Worm (Caenorhabditis elegans): ENCODE results near the gene dohh-1.

dohh-1 gene

DNA sequence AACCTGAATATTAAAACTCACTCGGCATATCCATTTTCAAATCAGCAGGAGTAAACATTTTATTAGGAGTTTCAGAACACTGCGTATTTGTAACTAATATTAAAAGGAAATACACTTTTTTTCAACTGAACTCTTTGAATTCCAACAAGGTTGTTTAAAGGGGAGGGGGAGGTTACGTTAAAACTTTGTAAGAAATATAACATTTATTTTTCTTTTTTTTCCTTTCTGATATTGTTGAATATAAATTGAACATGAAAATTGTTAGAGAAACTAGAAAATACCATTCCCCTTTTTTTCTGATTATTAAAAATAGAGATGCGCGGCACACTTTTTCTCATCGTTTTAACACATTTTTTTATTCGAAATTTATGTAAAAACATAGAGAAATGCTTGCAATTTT lies 18.3 kb downstream of the dohh-1 start, which contains the start of gene C14A4.8:
TSS of gene C14A4.8 (minus strand) at position 101 of the 400 bp plus-strand sequence.
- no peak for TF ChIP-seq unc-62 (GFP tag; optimal IDR thresholded peaks at IDR 0.05)

DNA sequence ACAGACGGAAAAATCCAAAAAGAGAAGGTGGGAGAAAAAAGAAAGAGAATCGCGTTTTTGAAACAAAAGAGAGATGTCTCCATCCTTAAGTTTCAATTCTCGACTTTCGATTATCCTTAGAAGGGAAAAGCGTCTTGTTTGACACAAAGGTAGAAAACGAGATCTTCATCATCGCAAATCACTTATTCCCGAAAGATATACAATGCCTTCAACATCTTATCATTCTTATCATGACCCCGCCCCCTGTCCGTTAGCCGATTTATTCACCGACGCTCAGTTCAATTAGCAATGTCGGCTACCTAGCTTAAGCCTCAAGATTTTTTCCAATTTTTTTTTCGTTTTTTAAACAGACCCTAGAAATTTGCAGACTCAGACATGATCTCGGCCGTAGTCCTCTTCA lies 19.2 kb downstream of the dohh-1 start, which contains the start of gene C14A4.9:
TSS of gene C14A4.9 (plus strand) at position 368 of the 400 bp plus-strand sequence.
- no peak for TF ChIP-seq unc-62 (GFP tag; optimal IDR thresholded peaks at IDR 0.05)

DNA sequence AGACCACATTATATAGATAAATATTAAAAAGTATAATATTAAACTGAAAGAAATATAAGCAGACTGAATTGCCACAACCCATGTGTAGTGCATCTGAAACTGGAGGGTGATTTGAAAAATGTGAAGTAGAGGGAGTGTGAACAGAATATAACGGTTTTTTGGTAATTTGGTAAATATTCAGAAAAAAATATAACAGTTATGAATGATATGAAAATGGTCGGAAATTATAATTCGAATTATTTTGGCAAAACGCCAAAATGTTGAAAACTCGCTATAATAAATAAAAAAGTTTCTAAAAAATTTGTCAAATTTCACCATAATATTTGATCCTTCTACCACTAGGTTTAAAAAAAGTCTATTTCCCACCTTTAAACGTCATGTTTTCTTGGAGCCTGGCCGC lies 22.4 kb downstream of the dohh-1 start, which contains the start of gene srv-2:
TSS of gene srv-2 (minus strand) at position 101 of the 400 bp plus-strand sequence.
- no peak for TF ChIP-seq unc-62 (GFP tag; optimal IDR thresholded peaks at IDR 0.05)

ce11 chrII:10603560-10603959 lies 23.8 kb downstream of the dohh-1 start:
- no peak for TF ChIP-seq unc-62 (GFP tag; optimal IDR thresholded peaks at IDR 0.05)

ce11 chrII:10605512-10605911 lies 25.8 kb downstream of the dohh-1 start, which contains the start of gene taf-13:
Gene taf-13, minus strand, starts transcription at chrII:10605612.
- no peak for TF ChIP-seq unc-62 (GFP tag; optimal IDR thresholded peaks at IDR 0.05)

- no peak for TF ChIP-seq unc-62 (GFP tag; optimal IDR thresholded peaks at IDR 0.05)
Observed at ce11 chrII:10607238-10607961, 27.6 kb downstream of the dohh-1 start, which contains the start of gene ccm-3. Gene ccm-3, minus strand, starts transcription at chrII:10607275.

ce11 chrII:10608821-10609220 lies 29.1 kb downstream of the dohh-1 start:
- no peak for TF ChIP-seq unc-62 (GFP tag; optimal IDR thresholded peaks at IDR 0.05)

- no peak for TF ChIP-seq unc-62 (GFP tag; optimal IDR thresholded peaks at IDR 0.05)
Observed at ce11 chrII:10612743-10613142, 33.0 kb downstream of the dohh-1 start, which contains the start of gene C14A4.12. Gene C14A4.12, plus strand, starts transcription at chrII:10613043.

ce11 chrII:10618157-10618556 lies 38.4 kb downstream of the dohh-1 start, which contains the start of gene C14A4.13:
Gene C14A4.13, plus strand, starts transcription at chrII:10618457.
- TF ChIP-seq unc-62 (GFP tag; optimal IDR thresholded peaks at IDR 0.05) = no peak

DNA sequence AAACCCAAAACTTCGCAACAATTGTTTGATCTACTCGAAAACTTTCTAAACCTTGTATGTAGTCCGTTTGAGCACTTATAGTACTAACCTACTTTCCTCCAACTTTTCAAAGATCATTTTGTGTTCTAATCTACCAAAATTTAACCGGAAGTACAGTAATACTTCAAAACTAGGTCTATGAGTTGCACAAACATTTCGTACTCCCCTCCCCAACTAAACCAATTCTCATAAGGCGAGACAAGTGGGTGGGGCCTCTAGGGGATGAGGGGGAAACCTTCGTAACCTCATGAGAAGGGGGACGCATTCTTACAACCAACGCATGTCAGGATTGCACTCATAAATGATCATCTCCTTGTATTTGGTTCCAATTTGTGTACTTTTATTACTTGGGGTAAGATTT lies 42.2 kb downstream of the dohh-1 start, which contains the start of gene cutl-9:
TSS of gene cutl-9 (plus strand) at position 301 of the 400 bp plus-strand sequence.
- no peak for TF ChIP-seq unc-62 (GFP tag; optimal IDR thresholded peaks at IDR 0.05)

DNA sequence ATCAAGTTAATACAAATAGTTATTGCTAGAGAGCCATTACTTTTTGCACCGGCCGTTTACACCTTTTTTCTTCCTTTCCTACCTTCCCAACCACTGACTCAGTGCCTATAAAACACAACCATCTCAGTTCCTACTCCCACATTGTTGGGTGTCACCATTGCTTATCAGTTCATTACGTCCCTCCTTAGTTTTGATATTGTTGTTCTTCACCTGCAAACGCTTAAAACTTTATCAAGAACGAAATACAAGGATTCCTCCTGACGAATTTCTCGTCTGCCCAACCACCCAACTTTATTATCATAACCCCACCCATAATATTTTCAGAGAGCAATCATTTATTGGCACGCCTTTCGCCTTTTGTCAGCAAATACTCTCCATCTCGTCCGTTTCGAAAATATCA lies 47.3 kb downstream of the dohh-1 start:
- no peak for TF ChIP-seq unc-62 (GFP tag; optimal IDR thresholded peaks at IDR 0.05)

ce11 chrII:10627963-10628362 lies 48.2 kb downstream of the dohh-1 start, which contains the start of gene M28.8:
Gene M28.8, plus strand, starts transcription at chrII:10628263.
- no peak for TF ChIP-seq unc-62 (GFP tag; optimal IDR thresholded peaks at IDR 0.05)
